Fruit fly (Drosophila melanogaster) whole organism: ENCODE data around the gene Tmep.

Source experiments
- CG8478 ChIP-seq: fragments of >200 bp; optimal IDR thresholded peaks from 2 replicates; lab custom pipeline; 2018; ENCODE audit warnings: inconsistent platforms
- EcR ChIP-seq, 2 experiments: fragments of >200 bp; optimal IDR thresholded peaks; 2 replicates each; lab custom pipeline; 2017; ENCODE audit warnings: missing biosample characterization in 2 of 2, missing genetic modification characterization in 2 of 2, missing genetic modification reagents in 2 of 2
- pan ChIP-seq: fragments of >200 bp; optimal IDR thresholded peaks from 2 replicates; lab custom pipeline; 2017
- psq ChIP-seq: fragments of >200 bp; optimal IDR thresholded peaks from 2 replicates; lab custom pipeline; 2017
- usp ChIP-seq: fragments of >200 bp; optimal IDR thresholded peaks from 2 replicates; lab custom pipeline; 2017; ENCODE audit warnings: missing biosample characterization, missing genetic modification characterization, mixed read lengths

DNA sequence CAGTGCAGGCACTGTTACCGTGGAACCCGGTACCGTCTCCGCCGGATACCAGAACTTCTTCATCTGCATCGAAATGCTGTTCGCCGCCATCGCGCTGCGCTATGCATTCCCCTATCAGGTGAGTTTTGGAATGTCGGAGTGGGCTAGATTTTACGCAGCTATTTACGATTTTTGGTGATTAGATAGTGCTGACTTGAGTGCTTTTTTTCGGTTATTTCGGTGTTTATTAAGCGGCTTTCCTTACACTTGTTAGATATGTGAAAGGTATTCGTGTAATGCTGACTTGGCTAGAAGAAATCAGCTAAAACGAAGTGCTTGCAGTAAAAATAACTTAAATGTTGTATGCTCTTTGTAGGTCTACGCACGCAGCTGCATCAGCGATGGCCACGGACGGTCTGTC, 4.2 kb downstream of the Tmep start:
- TF ChIP-seq CG8478 (lab: Kevin White, UChicago) (no peak), EcR (GFP tag; optimal IDR thresholded peaks at IDR 0.05; lab: Kevin White, UChicago) (no peak), pan (no peak), psq (lab: Kevin White, UChicago) (no peak), usp (GFP tag; lab: Kevin White, UChicago) (no peak)
